Worm (Caenorhabditis elegans) whole organism, late embryonic: ENCODE measurements around the gene Y6G8.5.

Source experiments
- ceh-14 ChIP-seq: sonication (generic microtip); optimal IDR thresholded peaks from 2 replicates; lab custom pipeline; 2016; ENCODE audit warnings: missing genotype, missing genetic modification characterization, missing compliant biosample characterization
- ceh-34 ChIP-seq: sonication (generic microtip); optimal IDR thresholded peaks from 2 replicates; lab custom pipeline; 2016; ENCODE audit warnings: mild to moderate bottlenecking, missing genetic modification characterization, missing compliant biosample characterization
- che-1 ChIP-seq: sonication (generic microtip); optimal IDR thresholded peaks from 2 replicates; lab custom pipeline; 2016; ENCODE audit warnings: mild to moderate bottlenecking, missing genetic modification characterization, missing compliant biosample characterization
- ets-4 ChIP-seq: sonication (generic microtip); optimal IDR thresholded peaks from 2 replicates; lab custom pipeline; 2016; ENCODE audit warnings: missing genetic modification characterization, missing compliant biosample characterization
- fkh-10 ChIP-seq: fragments of 150-350 bp; optimal IDR thresholded peaks from 2 replicates; lab custom pipeline; 2014; ENCODE audit warnings: missing biosample characterization, missing genetic modification reagents, missing genetic modification characterization
- hlh-30 ChIP-seq: sonication (generic microtip); optimal IDR thresholded peaks from 2 replicates; lab custom pipeline; 2017; ENCODE audit warnings: antibody characterized with exemption, missing genetic modification characterization, missing compliant biosample characterization; ENCODE audit not compliant: insufficient read depth
- lin-11 ChIP-seq: fragments of 200-800 bp; sonication (Bioruptor generic); optimal IDR thresholded peaks from 2 replicates; lab custom pipeline; 2018; ENCODE audit warnings: mild to moderate bottlenecking, missing genetic modification characterization, missing compliant biosample characterization
- nhr-11 ChIP-seq: fragments of 150-350 bp; optimal IDR thresholded peaks from 2 replicates; lab custom pipeline; 2014; ENCODE audit warnings: missing biosample characterization, missing genetic modification characterization
- nhr-232 ChIP-seq: sonication (generic microtip); optimal IDR thresholded peaks from 2 replicates; lab custom pipeline; 2016; ENCODE audit warnings: missing genetic modification characterization, missing compliant biosample characterization
- syd-9 ChIP-seq: sonication (generic microtip); optimal IDR thresholded peaks from 2 replicates; lab custom pipeline; 2016; ENCODE audit warnings: mild to moderate bottlenecking, missing genetic modification characterization, moderate library complexity, missing compliant biosample characterization

DNA sequence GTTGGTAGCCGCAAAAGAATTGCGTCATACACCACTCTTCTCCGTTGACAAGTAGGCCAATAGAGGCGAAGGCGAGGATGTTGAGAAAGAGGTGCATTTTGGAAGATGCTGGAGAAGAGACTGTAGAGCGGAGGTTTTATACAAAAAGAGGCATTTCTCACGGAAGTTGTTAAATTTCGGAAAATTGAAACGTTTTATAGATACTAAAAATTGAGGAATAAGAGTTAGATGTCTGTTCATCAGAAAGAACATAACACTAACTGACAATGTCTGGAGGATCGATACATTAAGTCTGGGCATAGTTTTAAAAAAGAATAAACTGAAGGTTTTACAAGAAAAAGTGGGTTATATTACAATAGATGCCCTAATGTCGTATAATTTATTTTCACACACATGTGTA is 1.3 kb downstream of the Y6G8.5 start, which contains the start of gene Y6G8.14:
- TF ChIP-seq fkh-10 (no peak), hlh-30 (tag; lab: Kevin White, UChicago) (no peak), nhr-11 (tag; lab: Kevin White, UChicago) (no peak), nhr-232 (tag; lab: Kevin White, UChicago) (no peak), che-1 (tag; lab: Kevin White, UChicago) (no peak), lin-11 (no peak), ceh-34 (tag; lab: Kevin White, UChicago) (no peak), syd-9 (tag; lab: Kevin White, UChicago) (no peak), ets-4 (no peak), ceh-14 (tag; lab: Kevin White, UChicago) (no peak)
